Worm (Caenorhabditis elegans) whole organism, L3 larva: ENCODE results near the gene rad-23.
A peak's percentile ranks its signal among the peaks of the same experiment; 100 is the strongest.

ENCODE experiments used
- R02D3.7 ChIP-seq: fragments of 150-350 bp; optimal IDR thresholded peaks from 2 replicates; lab custom pipeline; 2014; ENCODE audit warnings: missing biosample characterization, missing genetic modification characterization
- ZK546.5 ChIP-seq: sonication (generic microtip); optimal IDR thresholded peaks from 2 replicates; lab custom pipeline; 2017; ENCODE audit warnings: missing biosample characterization, missing genetic modification characterization
- aly-2 ChIP-seq: fragments of 150-350 bp; optimal IDR thresholded peaks from 2 replicates; lab custom pipeline; 2014; ENCODE audit warnings: missing biosample characterization, missing genetic modification characterization
- ama-1 ChIP-seq: fragments of 150-350 bp; optimal IDR thresholded peaks from 2 replicates; lab custom pipeline; 2018
- ceh-16 ChIP-seq: sonication (generic microtip); optimal IDR thresholded peaks from 2 replicates; lab custom pipeline; 2017; ENCODE audit warnings: missing biosample characterization, missing genetic modification characterization
- ceh-28 ChIP-seq: fragments of 150-350 bp; optimal IDR thresholded peaks from 2 replicates; lab custom pipeline; 2014; ENCODE audit warnings: missing biosample characterization, missing genetic modification reagents, missing genetic modification characterization
- ceh-82 ChIP-seq: fragments of 150-350 bp; optimal IDR thresholded peaks from 2 replicates; lab custom pipeline; 2014; ENCODE audit warnings: missing biosample characterization, missing genetic modification characterization
- ceh-9 ChIP-seq: sonication (generic microtip); optimal IDR thresholded peaks from 2 replicates; lab custom pipeline; 2018; ENCODE audit warnings: missing biosample characterization, missing genetic modification characterization
- daf-12 ChIP-seq: fragments of 150-350 bp; optimal IDR thresholded peaks from 2 replicates; lab custom pipeline; 2014; ENCODE audit warnings: missing biosample characterization, missing genetic modification reagents, missing genetic modification characterization
- egl-27 ChIP-seq: sonication (generic microtip); optimal IDR thresholded peaks from 4 replicates; lab custom pipeline; 2017; ENCODE audit warnings: missing biosample characterization, missing genetic modification reagents, missing genetic modification characterization
- egl-5 ChIP-seq: fragments of 150-350 bp; optimal IDR thresholded peaks from 2 replicates; lab custom pipeline; 2017; ENCODE audit warnings: missing biosample characterization, missing genetic modification reagents, missing genetic modification characterization, inconsistent platforms
- elt-1 ChIP-seq: fragments of 150-350 bp; optimal IDR thresholded peaks from 2 replicates; lab custom pipeline; 2014; ENCODE audit warnings: missing biosample characterization, missing genetic modification characterization
- elt-2 ChIP-seq: sonication (generic microtip); optimal IDR thresholded peaks from 2 replicates; lab custom pipeline; 2016; ENCODE audit warnings: missing genetic modification reagents, mild to moderate bottlenecking, missing genetic modification characterization, missing compliant biosample characterization
- elt-3 ChIP-seq, 3 experiments: fragments of 150-350 bp in 1 of 3; sonication (generic microtip) in 2 of 3; optimal IDR thresholded peaks; 2 replicates in 2 of 3; 4 replicates in 1 of 3; lab custom pipeline; 2014 to 2017; ENCODE audit warnings: missing biosample characterization in 3 of 3, missing genetic modification characterization in 3 of 3
- eor-1 ChIP-seq, 2 experiments: fragments of 150-350 bp; optimal IDR thresholded peaks; 2 replicates each; lab custom pipeline; 2014 to 2018; ENCODE audit warnings: missing biosample characterization in 2 of 2, missing genetic modification characterization in 2 of 2
- fkh-10 ChIP-seq: sonication (generic microtip); optimal IDR thresholded peaks from 2 replicates; lab custom pipeline; 2017; ENCODE audit warnings: missing biosample characterization, missing genetic modification reagents, missing genetic modification characterization
- fkh-2 ChIP-seq: fragments of 150-350 bp; optimal IDR thresholded peaks from 2 replicates; lab custom pipeline; 2014; ENCODE audit warnings: missing biosample characterization, missing genetic modification reagents, missing genetic modification characterization
- fos-1 ChIP-seq: fragments of 150-350 bp; optimal IDR thresholded peaks from 2 replicates; lab custom pipeline; 2014; ENCODE audit warnings: missing biosample characterization, missing genetic modification characterization
- hmg-11 ChIP-seq: sonication (generic microtip); optimal IDR thresholded peaks from 2 replicates; lab custom pipeline; 2016; ENCODE audit warnings: missing genetic modification characterization, missing compliant biosample characterization
- jun-1 ChIP-seq: fragments of 150-350 bp; optimal IDR thresholded peaks from 2 replicates; lab custom pipeline; 2014; ENCODE audit warnings: missing biosample characterization, missing genetic modification reagents, missing genetic modification characterization
- lin-15B ChIP-seq: fragments of 150-350 bp; optimal IDR thresholded peaks from 2 replicates; lab custom pipeline; 2014; ENCODE audit warnings: missing biosample characterization, missing genetic modification characterization
- lin-39 ChIP-seq: fragments of 150-350 bp; optimal IDR thresholded peaks from 2 replicates; lab custom pipeline; 2018; ENCODE audit warnings: missing biosample characterization, missing genetic modification reagents, missing genetic modification characterization
- lsy-12 ChIP-seq: sonication (generic microtip); optimal IDR thresholded peaks from 2 replicates; lab custom pipeline; 2016; ENCODE audit warnings: mild to moderate bottlenecking, missing genetic modification characterization, missing compliant biosample characterization
- mdl-1 ChIP-seq: fragments of 150-350 bp; optimal IDR thresholded peaks from 2 replicates; lab custom pipeline; 2014; ENCODE audit warnings: missing biosample characterization, missing genetic modification characterization
- mml-1 ChIP-seq: fragments of 150-350 bp; sonication (generic microtip); optimal IDR thresholded peaks from 3 replicates; lab custom pipeline; 2014; ENCODE audit warnings: missing biosample characterization, missing genetic modification characterization
- nfya-1 ChIP-seq: sonication (generic microtip); optimal IDR thresholded peaks from 2 replicates; lab custom pipeline; 2017; ENCODE audit warnings: missing genetic modification characterization, mild to moderate bottlenecking, missing compliant biosample characterization, antibody characterized with exemption, moderate library complexity; ENCODE audit not compliant: insufficient read depth
- nhr-11 ChIP-seq: fragments of 150-350 bp; optimal IDR thresholded peaks from 2 replicates; lab custom pipeline; 2014; ENCODE audit warnings: missing biosample characterization, missing genetic modification characterization
- nhr-12 ChIP-seq: fragments of 150-350 bp; optimal IDR thresholded peaks from 2 replicates; lab custom pipeline; 2014; ENCODE audit warnings: missing biosample characterization, missing genetic modification characterization
- nhr-23 ChIP-seq: fragments of 150-350 bp; optimal IDR thresholded peaks from 2 replicates; lab custom pipeline; 2014; ENCODE audit warnings: missing biosample characterization, missing genetic modification reagents, missing genetic modification characterization
- nhr-237 ChIP-seq: fragments of 150-350 bp; optimal IDR thresholded peaks from 2 replicates; lab custom pipeline; 2014; ENCODE audit warnings: missing biosample characterization, missing genetic modification characterization
- nhr-25 ChIP-seq: sonication (generic microtip); optimal IDR thresholded peaks from 2 replicates; lab custom pipeline; 2017; ENCODE audit warnings: missing biosample characterization, missing genetic modification characterization
- nhr-28 ChIP-seq: fragments of 150-350 bp; optimal IDR thresholded peaks from 2 replicates; lab custom pipeline; 2014; ENCODE audit warnings: missing biosample characterization, missing genetic modification characterization
- nhr-43 ChIP-seq: sonication (generic microtip); optimal IDR thresholded peaks from 2 replicates; lab custom pipeline; 2016; ENCODE audit warnings: mild to moderate bottlenecking, missing genetic modification characterization, missing compliant biosample characterization; ENCODE audit not compliant: poor library complexity, severe bottlenecking
- nhr-67 ChIP-seq: fragments of 150-350 bp; optimal IDR thresholded peaks from 2 replicates; lab custom pipeline; 2014; ENCODE audit warnings: missing biosample characterization, missing genetic modification characterization
- nhr-76 ChIP-seq: fragments of 150-350 bp; sonication (generic microtip); optimal IDR thresholded peaks from 5 replicates; lab custom pipeline; 2014; ENCODE audit warnings: missing biosample characterization, missing genetic modification characterization
- nhr-77 ChIP-seq: fragments of 150-350 bp; optimal IDR thresholded peaks from 2 replicates; lab custom pipeline; 2014; ENCODE audit warnings: missing biosample characterization, missing genetic modification characterization
- pha-4 ChIP-seq: fragments of 150-350 bp; optimal IDR thresholded peaks from 2 replicates; lab custom pipeline; 2014; ENCODE audit warnings: missing biosample characterization, missing genetic modification reagents, missing genetic modification characterization
- pqm-1 ChIP-seq: fragments of 150-350 bp; optimal IDR thresholded peaks from 2 replicates; lab custom pipeline; 2017; ENCODE audit warnings: missing biosample characterization, missing genetic modification characterization, inconsistent platforms
- sea-2 ChIP-seq: fragments of 150-350 bp; sonication (generic microtip); optimal IDR thresholded peaks from 4 replicates; lab custom pipeline; 2014; ENCODE audit warnings: missing biosample characterization, missing genetic modification reagents, missing genetic modification characterization
- skn-1 ChIP-seq: fragments of 150-350 bp; optimal IDR thresholded peaks from 2 replicates; lab custom pipeline; 2014; ENCODE audit warnings: missing biosample characterization, missing genetic modification characterization
- snpc-4 ChIP-seq: fragments of 150-350 bp; optimal IDR thresholded peaks from 2 replicates; lab custom pipeline; 2014; ENCODE audit warnings: missing biosample characterization, missing genetic modification characterization
- tbx-2 ChIP-seq: sonication (generic microtip); optimal IDR thresholded peaks from 2 replicates; lab custom pipeline; 2016; ENCODE audit warnings: mild to moderate bottlenecking, missing genetic modification characterization, missing compliant biosample characterization
- unc-39 ChIP-seq: sonication (generic microtip); optimal IDR thresholded peaks from 4 replicates; lab custom pipeline; 2017; ENCODE audit warnings: missing biosample characterization, missing genetic modification characterization
- unc-62 ChIP-seq: fragments of 150-350 bp; sonication (generic microtip); optimal IDR thresholded peaks from 4 replicates; lab custom pipeline; 2014; ENCODE audit warnings: missing biosample characterization, missing genetic modification reagents, missing genetic modification characterization
- zag-1 ChIP-seq: fragments of 150-350 bp; optimal IDR thresholded peaks from 2 replicates; lab custom pipeline; 2014; ENCODE audit warnings: missing biosample characterization, missing genetic modification characterization
- ztf-11 ChIP-seq: fragments of 150-350 bp; optimal IDR thresholded peaks from 2 replicates; lab custom pipeline; 2014; ENCODE audit warnings: missing biosample characterization, missing genetic modification characterization
- ztf-4 ChIP-seq: fragments of 150-350 bp; optimal IDR thresholded peaks from 2 replicates; lab custom pipeline; 2014; ENCODE audit warnings: missing biosample characterization, missing genetic modification characterization

Gene rad-23

ce11 chrII:11635745-11636161, 16.8 kb downstream of the rad-23 start:
- no peak for TF ChIP-seq ceh-16
- peak; percentile 83 for TF ChIP-seq unc-62 (GFP tag; lab: Kevin White, UChicago)
- TF ChIP-seq nhr-23 (tag; lab: Kevin White, UChicago): peak; percentile 92
- TF ChIP-seq nfya-1 (tag; lab: Kevin White, UChicago): peak; percentile 85
- TF ChIP-seq aly-2 (tag; lab: Kevin White, UChicago): no peak
- no peak for TF ChIP-seq snpc-4
- TF ChIP-seq daf-12 (tag; lab: Kevin White, UChicago): no peak
- no peak for TF ChIP-seq ZK546.5
- TF ChIP-seq nhr-67 (tag; lab: Kevin White, UChicago): no peak
- TF ChIP-seq lin-39 (tag; lab: Kevin White, UChicago): peak; percentile 78
- no peak for TF ChIP-seq ztf-11 (tag; lab: Kevin White, UChicago)
- peak; percentile 56 for TF ChIP-seq ceh-82 (tag; lab: Kevin White, UChicago)
- TF ChIP-seq nhr-28 (tag; lab: Kevin White, UChicago): no peak
- TF ChIP-seq egl-27 (tag; lab: Kevin White, UChicago): peak; percentile 88
- peak; percentile 80 for TF ChIP-seq lsy-12 (tag; lab: Kevin White, UChicago)
- peak; percentile 85 for TF ChIP-seq pqm-1 (tag; lab: Kevin White, UChicago)
- peak; percentile 61 for TF ChIP-seq tbx-2 (tag; lab: Kevin White, UChicago)
- TF ChIP-seq fkh-10 (GFP tag; lab: Kevin White, UChicago): no peak
- TF ChIP-seq ama-1 (lab: Kevin White, UChicago): peak; percentile 97
- TF ChIP-seq mml-1: no peak
- TF ChIP-seq nhr-77 (tag; lab: Kevin White, UChicago): peak; percentile 65
- peak; percentile 41 for TF ChIP-seq unc-39
- TF ChIP-seq egl-5: no peak
- TF ChIP-seq hmg-11 (tag; lab: Kevin White, UChicago): peak; percentile 20
- peak in 1 of 3 experiments; percentile 88 for TF ChIP-seq elt-3 (tag; optimal IDR thresholded peaks at IDR 0.05; lab: Kevin White, UChicago)
- no peak for TF ChIP-seq eor-1 (tag; optimal IDR thresholded peaks at IDR 0.05; lab: Kevin White, UChicago)
- no peak for TF ChIP-seq nhr-12 (tag; lab: Kevin White, UChicago)
- peak; percentile 91 for TF ChIP-seq ceh-28
- peak; percentile 35 for TF ChIP-seq elt-1 (tag; lab: Kevin White, UChicago)
- peak; percentile 76 for TF ChIP-seq fos-1 (tag; lab: Kevin White, UChicago)
- no peak for TF ChIP-seq mdl-1 (tag; lab: Kevin White, UChicago)
- TF ChIP-seq fkh-2 (tag; lab: Kevin White, UChicago): no peak
- TF ChIP-seq skn-1 (tag; lab: Kevin White, UChicago): no peak
- TF ChIP-seq nhr-43 (tag; lab: Kevin White, UChicago): peak; percentile 76
- peak; percentile 71 for TF ChIP-seq R02D3.7 (tag; lab: Kevin White, UChicago)
- no peak for TF ChIP-seq sea-2
- no peak for TF ChIP-seq ceh-9 (tag; lab: Kevin White, UChicago)
- TF ChIP-seq nhr-11: peak; percentile 88
- TF ChIP-seq nhr-76 (tag; lab: Kevin White, UChicago): no peak
- TF ChIP-seq nhr-237: no peak
- peak; percentile 98 for TF ChIP-seq nhr-25 (tag; lab: Kevin White, UChicago)
- peak; percentile 38 for TF ChIP-seq elt-2 (tag; lab: Kevin White, UChicago)
- TF ChIP-seq ztf-4 (tag; lab: Kevin White, UChicago): no peak
- TF ChIP-seq zag-1: no peak
- peak; percentile 92 for TF ChIP-seq jun-1 (tag; lab: Kevin White, UChicago)
- TF ChIP-seq lin-15B (tag; lab: Kevin White, UChicago): peak; percentile 43
- TF ChIP-seq pha-4 (tag; lab: Kevin White, UChicago): peak; percentile 98
